Worm (Caenorhabditis elegans) whole organism, early embryonic: ENCODE measurements around the gene F53A2.9.

Source experiments
- aly-1 ChIP-seq: sonication (generic microtip); optimal IDR thresholded peaks from 2 replicates; lab custom pipeline; 2016; ENCODE audit warnings: missing genetic modification characterization, missing compliant biosample characterization
- flt-1 ChIP-seq: fragments of 200-800 bp; sonication (Bioruptor generic); IDR thresholded peaks from 2 replicates; pipeline ENCODE4 v1.3.6; 2022; ENCODE audit warnings: missing genetic modification characterization, missing compliant biosample characterization
- hmbx-1 ChIP-seq: sonication (generic microtip); optimal IDR thresholded peaks from 2 replicates; lab custom pipeline; 2016; ENCODE audit warnings: mild to moderate bottlenecking, missing genetic modification characterization, missing compliant biosample characterization
- hnd-1 ChIP-seq: sonication (generic microtip); optimal IDR thresholded peaks from 2 replicates; lab custom pipeline; 2016; ENCODE audit warnings: missing genetic modification characterization, missing compliant biosample characterization
- scrt-1 ChIP-seq: fragments of 200-800 bp; sonication (Bioruptor generic); IDR thresholded peaks from 2 replicates; pipeline ENCODE4 v1.3.6; 2022; ENCODE audit warnings: missing genetic modification characterization, missing compliant biosample characterization

- no peak for TF ChIP-seq scrt-1 (GFP tag; lab: Robert Waterston, UW)
- TF ChIP-seq flt-1, result no peak
- TF ChIP-seq aly-1 (tag; lab: Kevin White, UChicago), result no peak
- TF ChIP-seq hmbx-1 (tag; lab: Kevin White, UChicago), result no peak
- no peak for TF ChIP-seq hnd-1
Measured at ce11 chrIII:13350964-13351363, 8.2 kb downstream of the F53A2.9 start.
